Worm (Caenorhabditis elegans) whole organism, mixed stage, embryonic: Measurements from ENCODE around the gene fbxc-23.

Source experiments
- M03D4.4 ChIP-seq: sonication (generic microtip); optimal IDR thresholded peaks from 2 replicates; lab custom pipeline; 2017; ENCODE audit warnings: mild to moderate bottlenecking, missing genetic modification characterization, missing compliant biosample characterization
- bed-3 ChIP-seq: fragments of 200-800 bp; sonication (Bioruptor generic); optimal IDR thresholded peaks from 3 replicates; lab custom pipeline; 2018; ENCODE audit warnings: mild to moderate bottlenecking, missing genetic modification characterization, moderate library complexity, missing compliant biosample characterization
- blmp-1 ChIP-seq: fragments of 150-350 bp; optimal IDR thresholded peaks from 2 replicates; lab custom pipeline; 2014; ENCODE audit warnings: missing biosample characterization, missing genetic modification characterization
- ceh-39 ChIP-seq: fragments of 150-350 bp; optimal IDR thresholded peaks from 2 replicates; lab custom pipeline; 2014; ENCODE audit warnings: missing biosample characterization, missing genetic modification characterization
- ceh-43 ChIP-seq: fragments of 200-800 bp; sonication (Bioruptor generic); optimal IDR thresholded peaks from 2 replicates; lab custom pipeline; 2018; ENCODE audit warnings: mild to moderate bottlenecking, missing genetic modification characterization, moderate library complexity, missing compliant biosample characterization
- ceh-83 ChIP-seq: fragments of 200-800 bp; sonication (Bioruptor generic); optimal IDR thresholded peaks from 2 replicates; lab custom pipeline; 2018; ENCODE audit warnings: mild to moderate bottlenecking, missing genetic modification characterization, missing compliant biosample characterization
- ces-1 ChIP-seq: fragments of 150-350 bp; optimal IDR thresholded peaks from 2 replicates; lab custom pipeline; 2014; ENCODE audit warnings: missing biosample characterization, missing genetic modification reagents, missing genetic modification characterization
- cnd-1 ChIP-seq: fragments of 200-800 bp; sonication (Bioruptor generic); optimal IDR thresholded peaks from 2 replicates; lab custom pipeline; 2018; ENCODE audit warnings: mild to moderate bottlenecking, missing genetic modification characterization, missing compliant biosample characterization
- drap-1 ChIP-seq: fragments of 200-800 bp; sonication (Bioruptor generic); optimal IDR thresholded peaks from 3 replicates; lab custom pipeline; 2018; ENCODE audit warnings: mild to moderate bottlenecking, missing genetic modification characterization, missing compliant biosample characterization
- elt-1 ChIP-seq: sonication (generic microtip); optimal IDR thresholded peaks from 2 replicates; lab custom pipeline; 2017; ENCODE audit warnings: missing genetic modification characterization, mild to moderate bottlenecking, missing compliant biosample characterization, antibody characterized with exemption, moderate library complexity, borderline replicate concordance; ENCODE audit not compliant: insufficient read depth
- elt-3 ChIP-seq: fragments of 150-350 bp; optimal IDR thresholded peaks from 2 replicates; lab custom pipeline; 2014; ENCODE audit warnings: missing biosample characterization, missing genetic modification characterization
- flh-1 ChIP-seq: fragments of 200-800 bp; sonication (Bioruptor generic); optimal IDR thresholded peaks from 2 replicates; lab custom pipeline; 2018; ENCODE audit warnings: mild to moderate bottlenecking, missing genetic modification characterization, moderate library complexity, missing compliant biosample characterization
- ham-2 ChIP-seq: fragments of 200-800 bp; sonication (Bioruptor generic); optimal IDR thresholded peaks from 2 replicates; lab custom pipeline; 2018; ENCODE audit warnings: mild to moderate bottlenecking, missing genetic modification characterization, missing compliant biosample characterization
- hlh-1 ChIP-seq: fragments of 150-350 bp; optimal IDR thresholded peaks from 2 replicates; lab custom pipeline; 2014; ENCODE audit warnings: missing biosample characterization, missing genetic modification reagents, missing genetic modification characterization
- lin-13 ChIP-seq: fragments of 150-350 bp; optimal IDR thresholded peaks from 2 replicates; lab custom pipeline; 2014; ENCODE audit warnings: missing biosample characterization, missing genetic modification characterization
- lin-32 ChIP-seq: fragments of 200-800 bp; sonication (Bioruptor generic); optimal IDR thresholded peaks from 2 replicates; lab custom pipeline; 2018; ENCODE audit warnings: mild to moderate bottlenecking, missing genetic modification characterization, missing compliant biosample characterization
- lsy-2 ChIP-seq: fragments of 150-350 bp; optimal IDR thresholded peaks from 2 replicates; lab custom pipeline; 2014; ENCODE audit warnings: missing biosample characterization, missing genetic modification characterization
- mab-5 ChIP-seq: fragments of 150-350 bp; optimal IDR thresholded peaks from 2 replicates; lab custom pipeline; 2014; ENCODE audit warnings: missing biosample characterization, missing genetic modification characterization
- mep-1 ChIP-seq: fragments of 150-350 bp; optimal IDR thresholded peaks from 2 replicates; lab custom pipeline; 2017; ENCODE audit warnings: missing biosample characterization, missing genetic modification reagents, missing genetic modification characterization, inconsistent platforms
- mls-2 ChIP-seq: sonication (generic microtip); optimal IDR thresholded peaks from 2 replicates; lab custom pipeline; 2016; ENCODE audit warnings: mild to moderate bottlenecking, missing genetic modification characterization, moderate library complexity, missing compliant biosample characterization
- nhr-12 ChIP-seq: fragments of 150-350 bp; optimal IDR thresholded peaks from 2 replicates; lab custom pipeline; 2014; ENCODE audit warnings: missing biosample characterization, missing genetic modification characterization
- nhr-2 ChIP-seq: fragments of 150-350 bp; optimal IDR thresholded peaks from 2 replicates; lab custom pipeline; 2014; ENCODE audit warnings: missing biosample characterization, missing genetic modification characterization
- nhr-237 ChIP-seq: fragments of 150-350 bp; optimal IDR thresholded peaks from 2 replicates; lab custom pipeline; 2014; ENCODE audit warnings: missing biosample characterization, missing genetic modification characterization
- nhr-28 ChIP-seq: fragments of 150-350 bp; optimal IDR thresholded peaks from 2 replicates; lab custom pipeline; 2014; ENCODE audit warnings: missing biosample characterization, missing genetic modification characterization
- nhr-76 ChIP-seq: sonication (generic microtip); optimal IDR thresholded peaks from 2 replicates; lab custom pipeline; 2017; ENCODE audit warnings: missing biosample characterization, missing genetic modification characterization
- pha-4 ChIP-seq: fragments of 150-350 bp; optimal IDR thresholded peaks from 2 replicates; lab custom pipeline; 2018; ENCODE audit warnings: missing biosample characterization, missing genetic modification reagents, missing genetic modification characterization
- sem-2 ChIP-seq: fragments of 200-800 bp; sonication (Bioruptor generic); optimal IDR thresholded peaks from 2 replicates; lab custom pipeline; 2018; ENCODE audit warnings: mild to moderate bottlenecking, missing genetic modification characterization, missing compliant biosample characterization
- snpc-4 ChIP-seq: fragments of 150-350 bp; optimal IDR thresholded peaks from 2 replicates; lab custom pipeline; 2014; ENCODE audit warnings: missing biosample characterization, missing genetic modification characterization
- sptf-1 ChIP-seq: sonication (generic microtip); optimal IDR thresholded peaks from 2 replicates; lab custom pipeline; 2017; ENCODE audit warnings: mild to moderate bottlenecking, missing genetic modification characterization, moderate library complexity, missing compliant biosample characterization
- tbx-8 ChIP-seq: fragments of 200-800 bp; sonication (Bioruptor generic); optimal IDR thresholded peaks from 2 replicates; lab custom pipeline; 2018; ENCODE audit warnings: mild to moderate bottlenecking, missing genetic modification characterization, moderate library complexity, missing compliant biosample characterization
- unc-120 ChIP-seq: sonication (generic microtip); optimal IDR thresholded peaks from 2 replicates; lab custom pipeline; 2017; ENCODE audit warnings: missing genetic modification characterization, missing compliant biosample characterization; ENCODE audit not compliant: poor library complexity, severe bottlenecking
- unc-39 ChIP-seq: fragments of 150-350 bp; optimal IDR thresholded peaks from 2 replicates; lab custom pipeline; 2014; ENCODE audit warnings: missing biosample characterization, missing genetic modification characterization
- unc-62 ChIP-seq: fragments of 150-350 bp; optimal IDR thresholded peaks from 2 replicates; lab custom pipeline; 2014; ENCODE audit warnings: missing biosample characterization, missing genetic modification reagents, missing genetic modification characterization
- zip-8 ChIP-seq: fragments of 150-350 bp; optimal IDR thresholded peaks from 2 replicates; lab custom pipeline; 2014; ENCODE audit warnings: missing biosample characterization, missing genetic modification characterization
- ztf-11 ChIP-seq: fragments of 150-350 bp; optimal IDR thresholded peaks from 2 replicates; lab custom pipeline; 2014; ENCODE audit warnings: missing biosample characterization, missing genetic modification characterization

The fbxc-23 gene

DNA sequence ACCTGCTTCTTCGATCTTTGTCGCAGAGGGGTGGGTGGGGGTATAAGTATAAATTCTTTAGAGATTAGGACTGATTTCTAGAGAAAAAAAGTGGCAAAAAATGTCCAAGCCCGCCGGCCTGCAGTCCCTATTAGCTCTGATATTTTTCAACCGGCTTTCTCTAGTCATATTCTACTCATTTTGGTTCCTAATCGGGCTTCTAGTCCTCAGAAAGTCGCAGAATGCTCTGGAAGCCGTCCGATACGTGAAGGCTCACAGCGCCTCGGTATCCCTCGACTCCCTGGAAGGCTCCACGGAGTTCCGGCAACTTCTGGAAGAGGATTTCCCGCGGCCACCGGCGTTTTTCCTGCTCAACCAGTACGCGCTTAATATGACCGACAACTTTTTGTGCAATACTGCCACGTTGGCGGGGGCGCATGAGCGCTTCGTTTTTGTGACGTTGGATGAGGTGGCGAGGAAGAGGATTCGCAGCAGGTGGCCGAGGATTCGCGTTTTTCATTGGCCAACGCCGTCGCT, 10.6 kb downstream of the fbxc-23 start, which contains the start of gene Y48E1B.8:
Y48E1B.8 (plus strand) TSS at position 51 of the 516 bp plus-strand sequence.
- TF ChIP-seq ceh-39 (tag; lab: Kevin White, UChicago): no peak

DNA sequence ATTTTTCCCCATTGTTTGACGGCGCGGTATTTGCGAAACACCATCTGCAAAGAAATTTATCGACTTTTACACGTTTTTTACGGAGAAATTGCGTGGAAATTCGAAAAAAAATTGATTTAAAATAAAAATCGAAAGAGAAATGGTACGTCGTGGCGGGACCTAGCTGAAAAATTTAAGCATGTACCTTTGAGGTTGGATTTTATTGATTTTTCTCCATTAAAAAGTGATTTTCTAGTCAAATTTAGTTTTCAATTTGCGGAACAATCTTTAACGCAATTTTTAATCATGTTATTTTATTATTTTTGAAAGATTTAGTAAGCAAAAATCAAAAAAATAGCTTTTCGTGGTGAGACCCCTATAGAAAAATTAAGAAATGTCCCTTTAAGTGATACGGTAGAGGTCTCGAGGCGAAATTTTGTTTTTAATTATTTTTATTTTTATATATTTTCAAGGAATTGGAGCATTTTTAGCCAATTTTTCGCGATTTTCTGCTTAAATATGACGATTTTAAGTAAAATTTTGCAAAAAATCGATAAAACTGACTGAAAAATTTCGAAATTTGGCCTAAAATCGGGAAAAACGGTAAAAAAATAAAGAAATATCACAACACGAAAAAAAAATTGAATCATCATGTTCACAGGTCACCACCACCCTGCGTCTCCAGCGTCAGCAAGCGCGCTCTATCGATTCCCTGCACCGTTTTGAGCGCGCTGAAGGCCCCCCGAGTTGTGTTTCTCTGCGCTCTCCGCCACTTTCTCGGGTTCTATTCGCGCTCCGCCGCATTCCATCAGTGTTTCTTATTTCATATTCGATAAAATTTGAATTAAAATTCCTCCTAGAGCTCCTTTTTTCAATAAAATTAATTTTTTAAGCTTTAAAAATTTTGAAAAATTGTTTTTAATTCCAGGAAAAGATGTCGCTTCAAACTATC, 21.1 kb downstream of the fbxc-23 start, which contains the start of the genes mrpl-37 and lin-38:
mrpl-37 (minus strand) TSS at position 51 of the 931 bp plus-strand sequence.
lin-38 (plus strand) TSS at position 908 of the 931 bp plus-strand sequence.
- TF ChIP-seq nhr-2 (tag; lab: Kevin White, UChicago) (no peak), ces-1 (GFP tag; lab: Kevin White, UChicago) (peak; percentile 75), unc-39 (tag; lab: Kevin White, UChicago) (no peak), nhr-12 (tag; lab: Kevin White, UChicago) (no peak), lin-13 (tag; lab: Kevin White, UChicago) (peak; percentile 53), mab-5 (tag; lab: Kevin White, UChicago) (no peak), zip-8 (no peak), bed-3 (GFP tag; lab: Kevin White, UChicago) (no peak), elt-3 (tag; lab: Kevin White, UChicago) (no peak), nhr-28 (no peak), elt-1 (no peak), mep-1 (tag; lab: Kevin White, UChicago) (peak; percentile 92), lin-32 (GFP tag; lab: Kevin White, UChicago) (no peak), ceh-39 (tag; lab: Kevin White, UChicago) (peak; percentile 33), hlh-1 (tag; lab: Kevin White, UChicago) (peak; percentile 49), sptf-1 (tag; lab: Kevin White, UChicago) (no peak), M03D4.4 (no peak), nhr-237 (tag; lab: Kevin White, UChicago) (peak; percentile 77), nhr-76 (tag; lab: Kevin White, UChicago) (no peak), flh-1 (GFP tag; lab: Kevin White, UChicago) (no peak), mls-2 (tag; lab: Kevin White, UChicago) (no peak), cnd-1 (tag; lab: Kevin White, UChicago) (no peak), lsy-2 (tag; lab: Kevin White, UChicago) (peak; percentile 60), ceh-83 (GFP tag; lab: Kevin White, UChicago) (no peak), drap-1 (GFP tag; lab: Kevin White, UChicago) (no peak), tbx-8 (no peak), pha-4 (tag; lab: Kevin White, UChicago) (peak; percentile 66), blmp-1 (tag; lab: Kevin White, UChicago) (no peak), ztf-11 (no peak), unc-62 (GFP tag; lab: Kevin White, UChicago) (no peak), ham-2 (no peak), sem-2 (GFP tag; lab: Kevin White, UChicago) (no peak), ceh-43 (no peak), unc-120 (peak; percentile 60), snpc-4 (tag; lab: Kevin White, UChicago) (no peak)

DNA sequence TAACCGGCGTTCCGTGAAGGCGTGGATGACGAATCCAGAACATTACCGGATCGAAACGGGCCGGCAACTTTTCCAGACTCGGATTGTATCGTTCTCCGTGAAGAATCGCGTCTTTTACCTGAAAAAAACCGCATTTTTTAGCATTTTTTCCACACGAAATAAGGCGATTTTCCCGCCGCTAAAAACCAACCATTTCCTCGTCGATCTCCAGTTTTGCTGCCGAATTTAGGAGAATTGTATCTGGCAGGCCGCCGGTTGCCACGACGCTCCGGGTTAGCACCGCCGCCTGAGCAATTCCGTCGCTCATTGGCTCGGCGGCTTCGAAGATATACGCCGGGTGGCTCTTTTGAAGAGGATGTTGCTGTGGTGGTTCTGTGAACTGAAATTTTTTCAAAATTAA, 22.0 kb downstream of the fbxc-23 start:
- TF ChIP-seq zip-8: no peak
- TF ChIP-seq, all 35 proteins: peak for 0

DNA sequence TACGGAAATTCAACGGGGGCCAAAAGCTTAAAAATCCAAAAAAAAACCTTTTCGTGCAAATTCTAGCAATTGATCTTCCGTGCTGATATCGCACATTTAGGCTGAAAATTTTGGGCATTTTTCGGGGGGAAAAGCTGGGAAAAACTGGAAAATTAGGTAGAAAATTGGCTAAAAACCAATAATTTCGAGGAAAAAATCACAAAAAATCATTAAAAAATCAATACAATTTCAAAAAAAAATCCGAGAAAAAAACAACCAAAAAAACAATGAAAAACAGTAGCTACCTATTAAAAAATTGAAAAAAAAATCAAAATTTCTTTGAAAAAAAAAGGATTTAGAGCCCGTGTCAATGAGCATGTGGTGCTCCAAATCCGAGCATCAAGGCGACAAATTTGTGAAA, 28.5 kb downstream of the fbxc-23 start, which contains the start of gene Y48E1B.3:
Y48E1B.3 (minus strand) TSS at position 101 of the 400 bp plus-strand sequence.
- TF ChIP-seq ham-2 (no peak), lsy-2 (tag; lab: Kevin White, UChicago) (no peak), mls-2 (tag; lab: Kevin White, UChicago) (no peak), lin-32 (GFP tag; lab: Kevin White, UChicago) (no peak), ceh-39 (tag; lab: Kevin White, UChicago) (no peak), nhr-28 (no peak), cnd-1 (tag; lab: Kevin White, UChicago) (no peak), sptf-1 (tag; lab: Kevin White, UChicago) (no peak), nhr-12 (tag; lab: Kevin White, UChicago) (no peak), zip-8 (no peak), unc-39 (tag; lab: Kevin White, UChicago) (no peak), mab-5 (tag; lab: Kevin White, UChicago) (no peak), lin-13 (tag; lab: Kevin White, UChicago) (no peak), tbx-8 (no peak), elt-3 (tag; lab: Kevin White, UChicago) (no peak), ztf-11 (no peak), nhr-2 (tag; lab: Kevin White, UChicago) (no peak), snpc-4 (tag; lab: Kevin White, UChicago) (no peak), flh-1 (GFP tag; lab: Kevin White, UChicago) (no peak)
